Worm (Caenorhabditis elegans) whole organism, mixed stage, embryonic: ENCODE data around the gene Y47D7A.6.

Experiments
- M03D4.4 ChIP-seq: sonication (generic microtip); optimal IDR thresholded peaks from 2 replicates; lab custom pipeline; 2017; ENCODE audit warnings: mild to moderate bottlenecking, missing genetic modification characterization, missing compliant biosample characterization
- elt-1 ChIP-seq: sonication (generic microtip); optimal IDR thresholded peaks from 2 replicates; lab custom pipeline; 2017; ENCODE audit warnings: missing genetic modification characterization, mild to moderate bottlenecking, missing compliant biosample characterization, antibody characterized with exemption, moderate library complexity, borderline replicate concordance; ENCODE audit not compliant: insufficient read depth
- lin-13 ChIP-seq: fragments of 150-350 bp; optimal IDR thresholded peaks from 2 replicates; lab custom pipeline; 2014; ENCODE audit warnings: missing biosample characterization, missing genetic modification characterization
- nhr-12 ChIP-seq: fragments of 150-350 bp; optimal IDR thresholded peaks from 2 replicates; lab custom pipeline; 2014; ENCODE audit warnings: missing biosample characterization, missing genetic modification characterization
- nhr-28 ChIP-seq: fragments of 150-350 bp; optimal IDR thresholded peaks from 2 replicates; lab custom pipeline; 2014; ENCODE audit warnings: missing biosample characterization, missing genetic modification characterization
- unc-62 ChIP-seq: fragments of 150-350 bp; optimal IDR thresholded peaks from 2 replicates; lab custom pipeline; 2014; ENCODE audit warnings: missing biosample characterization, missing genetic modification reagents, missing genetic modification characterization

DNA sequence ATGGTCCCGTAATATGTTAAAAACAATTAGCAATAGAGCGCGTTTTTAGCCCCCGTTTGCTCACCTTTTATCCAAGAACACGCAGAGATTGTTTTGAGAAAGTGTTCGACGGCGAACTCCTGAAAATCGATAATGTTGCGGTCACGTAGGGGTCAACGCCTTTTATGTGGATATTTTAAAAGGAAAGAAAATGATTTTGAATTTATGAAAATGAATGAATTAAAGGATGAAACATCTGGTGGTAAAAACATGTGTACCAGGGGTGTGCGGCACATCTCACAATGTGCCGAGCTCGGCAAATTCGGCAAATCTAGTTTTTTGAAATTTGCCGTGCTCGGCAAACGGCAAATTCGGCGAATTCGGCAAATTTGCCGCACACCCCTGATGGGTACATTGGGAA lies 17.9 kb downstream of the Y47D7A.6 start, which contains the start of gene F13A2.4:
- TF ChIP-seq elt-1 (tag; lab: Kevin White, UChicago) (no peak), nhr-28 (tag; lab: Kevin White, UChicago) (no peak), unc-62 (GFP tag; lab: Kevin White, UChicago) (no peak), M03D4.4 (tag; lab: Kevin White, UChicago) (no peak), lin-13 (tag; lab: Kevin White, UChicago) (no peak), nhr-12 (tag; lab: Kevin White, UChicago) (no peak)
